Worm (Caenorhabditis elegans) whole organism, L1 larva: ENCODE results near the gene K08E7.8.
A peak's percentile ranks its signal among the peaks of the same experiment; 100 is the strongest.

Experiments
- F16B12.6 ChIP-seq: fragments of 150-350 bp; optimal IDR thresholded peaks from 2 replicates; lab custom pipeline; 2014; ENCODE audit warnings: missing biosample characterization, missing genetic modification characterization
- Y116A8C.19 ChIP-seq: sonication (generic microtip); optimal IDR thresholded peaks from 2 replicates; lab custom pipeline; 2016; ENCODE audit warnings: missing compliant biosample characterization, missing genetic modification characterization, borderline replicate concordance
- aly-2 ChIP-seq: fragments of 150-350 bp; optimal IDR thresholded peaks from 2 replicates; lab custom pipeline; 2014; ENCODE audit warnings: missing biosample characterization, missing genetic modification characterization
- blmp-1 ChIP-seq: fragments of 150-350 bp; optimal IDR thresholded peaks from 2 replicates; lab custom pipeline; 2014; ENCODE audit warnings: missing biosample characterization, missing genetic modification characterization
- dpl-1 ChIP-seq, 3 experiments: fragments of 150-350 bp in 2 of 3; sonication (generic microtip) in 1 of 3; optimal IDR thresholded peaks; 2 replicates each; lab custom pipeline; 2014 to 2017; ENCODE audit warnings: missing biosample characterization in 3 of 3, missing genetic modification characterization in 3 of 3, missing genetic modification reagents in 3 of 3
- dsc-1 ChIP-seq: sonication (generic microtip); optimal IDR thresholded peaks from 2 replicates; lab custom pipeline; 2016; ENCODE audit warnings: mild to moderate bottlenecking, missing genetic modification characterization, missing compliant biosample characterization
- efl-1 ChIP-seq, 4 experiments: fragments of 150-350 bp; optimal IDR thresholded peaks in 3 of 4; peaks in 1 of 4; 1 replicate in 1 of 4; 2 replicates in 3 of 4; lab custom pipeline; 2014; ENCODE audit warnings: missing biosample characterization in 2 of 4, missing genetic modification characterization in 2 of 4, missing genetic modification reagents in 2 of 4
- elt-2 ChIP-seq: sonication (generic microtip); optimal IDR thresholded peaks from 2 replicates; lab custom pipeline; 2016; ENCODE audit warnings: missing genetic modification characterization, mild to moderate bottlenecking, inconsistent platforms, missing compliant biosample characterization, missing genetic modification reagents
- elt-3 ChIP-seq, 6 experiments: fragments of 150-350 bp in 1 of 6; sonication (generic microtip); optimal IDR thresholded peaks; 2 replicates each; lab custom pipeline; 2017 to 2018; ENCODE audit warnings: missing biosample characterization in 6 of 6, missing genetic modification characterization in 6 of 6, inconsistent platforms in 1 of 6
- ets-5 ChIP-seq: fragments of 200-800 bp; sonication (Bioruptor generic); IDR thresholded peaks from 2 replicates; pipeline ENCODE4 v1.3.6; 2022; ENCODE audit warnings: missing genetic modification characterization, missing compliant biosample characterization
- fkh-8 ChIP-seq: sonication (generic microtip); optimal IDR thresholded peaks from 2 replicates; lab custom pipeline; 2016; ENCODE audit warnings: mild to moderate bottlenecking, missing genetic modification characterization, missing compliant biosample characterization
- fos-1 ChIP-seq: fragments of 150-350 bp; optimal IDR thresholded peaks from 2 replicates; lab custom pipeline; 2014; ENCODE audit warnings: missing biosample characterization, missing genetic modification characterization
- hpl-2 ChIP-seq: fragments of 150-350 bp; optimal IDR thresholded peaks from 2 replicates; lab custom pipeline; 2014; ENCODE audit warnings: missing biosample characterization, missing genetic modification reagents, missing genetic modification characterization
- irx-1 ChIP-seq: sonication (generic microtip); optimal IDR thresholded peaks from 2 replicates; lab custom pipeline; 2016; ENCODE audit warnings: missing genetic modification characterization, missing compliant biosample characterization
- isw-1 ChIP-seq: fragments of 200-800 bp; sonication (Bioruptor generic); IDR thresholded peaks from 2 replicates; pipeline ENCODE4 v1.3.6; 2022; ENCODE audit warnings: missing genetic modification characterization, missing compliant biosample characterization
- jun-1 ChIP-seq: fragments of 150-350 bp; optimal IDR thresholded peaks from 2 replicates; lab custom pipeline; 2014; ENCODE audit warnings: missing biosample characterization, missing genetic modification reagents, missing genetic modification characterization
- lin-14 ChIP-seq: fragments of 200-800 bp; sonication (Bioruptor generic); optimal IDR thresholded peaks from 2 replicates; lab custom pipeline; 2018; ENCODE audit warnings: mild to moderate bottlenecking, missing genetic modification characterization, moderate library complexity, missing compliant biosample characterization
- lin-15B ChIP-seq: fragments of 150-350 bp; sonication (generic microtip); optimal IDR thresholded peaks from 3 replicates; lab custom pipeline; 2014; ENCODE audit warnings: missing biosample characterization, missing genetic modification characterization
- lin-35 ChIP-seq, 2 experiments: fragments of 150-350 bp; optimal IDR thresholded peaks; 2 replicates each; lab custom pipeline; 2014; ENCODE audit warnings: missing biosample characterization in 2 of 2, missing genetic modification characterization in 2 of 2, missing genetic modification reagents in 2 of 2
- mab-9 ChIP-seq: fragments of 200-800 bp; sonication (Bioruptor generic); IDR thresholded peaks from 2 replicates; pipeline ENCODE4 v1.3.6; 2022; ENCODE audit warnings: missing genetic modification reagents, missing genetic modification characterization, missing compliant biosample characterization
- mdl-1 ChIP-seq, 2 experiments: fragments of 150-350 bp; optimal IDR thresholded peaks; 2 replicates each; lab custom pipeline; 2014 to 2017; ENCODE audit warnings: missing biosample characterization in 2 of 2, missing genetic modification characterization in 2 of 2, inconsistent platforms in 1 of 2
- mef-2 ChIP-seq: fragments of 150-350 bp; optimal IDR thresholded peaks from 2 replicates; lab custom pipeline; 2014; ENCODE audit warnings: missing biosample characterization, missing genetic modification characterization
- nhr-11 ChIP-seq: fragments of 150-350 bp; optimal IDR thresholded peaks from 2 replicates; lab custom pipeline; 2014; ENCODE audit warnings: missing biosample characterization, missing genetic modification characterization
- nhr-19 ChIP-seq: fragments of 200-800 bp; sonication (Bioruptor generic); conservative IDR thresholded peaks from 2 replicates; pipeline ENCODE4 v1.3.6; 2022; ENCODE audit warnings: missing genetic modification characterization, missing compliant biosample characterization
- nhr-20 ChIP-seq: sonication (generic microtip); optimal IDR thresholded peaks from 2 replicates; lab custom pipeline; 2016; ENCODE audit warnings: mild to moderate bottlenecking, missing genetic modification characterization, missing compliant biosample characterization
- nhr-28 ChIP-seq: fragments of 150-350 bp; optimal IDR thresholded peaks from 2 replicates; lab custom pipeline; 2014; ENCODE audit warnings: missing biosample characterization, missing genetic modification characterization
- nhr-47 ChIP-seq: sonication (generic microtip); optimal IDR thresholded peaks from 2 replicates; lab custom pipeline; 2016; ENCODE audit warnings: mild to moderate bottlenecking, missing genetic modification characterization, moderate library complexity, missing compliant biosample characterization
- nhr-76 ChIP-seq: sonication (generic microtip); optimal IDR thresholded peaks from 2 replicates; lab custom pipeline; 2017; ENCODE audit warnings: missing biosample characterization, missing genetic modification characterization
- nhr-85 ChIP-seq: sonication (generic microtip); peaks from one replicate; lab custom pipeline; 2016; ENCODE audit warnings: missing genetic modification characterization, inconsistent platforms, missing compliant biosample characterization
- nhr-90 ChIP-seq: sonication (generic microtip); optimal IDR thresholded peaks from 2 replicates; lab custom pipeline; 2016; ENCODE audit warnings: mild to moderate bottlenecking, missing genetic modification characterization, missing compliant biosample characterization; ENCODE audit not compliant: poor library complexity
- pax-3 ChIP-seq: fragments of 200-800 bp; sonication (Bioruptor generic); optimal IDR thresholded peaks from 2 replicates; lab custom pipeline; 2018; ENCODE audit warnings: mild to moderate bottlenecking, missing genetic modification characterization, moderate library complexity, missing compliant biosample characterization
- pqm-1 ChIP-seq: sonication (generic microtip); optimal IDR thresholded peaks from 3 replicates; lab custom pipeline; 2017; ENCODE audit warnings: missing biosample characterization, missing genetic modification characterization
- rnt-1 ChIP-seq: sonication (generic microtip); optimal IDR thresholded peaks from 2 replicates; lab custom pipeline; 2016; ENCODE audit warnings: mild to moderate bottlenecking, missing genetic modification characterization, moderate library complexity, missing compliant biosample characterization
- sox-4 ChIP-seq: sonication (generic microtip); optimal IDR thresholded peaks from 2 replicates; lab custom pipeline; 2016; ENCODE audit warnings: missing genetic modification characterization, missing compliant biosample characterization
- sup-37 ChIP-seq: fragments of 200-800 bp; sonication (Bioruptor generic); optimal IDR thresholded peaks from 2 replicates; lab custom pipeline; 2018; ENCODE audit warnings: mild to moderate bottlenecking, missing genetic modification characterization, missing compliant biosample characterization
- swsn-7 ChIP-seq: sonication (generic microtip); optimal IDR thresholded peaks from 2 replicates; lab custom pipeline; 2016; ENCODE audit warnings: missing genetic modification characterization, missing compliant biosample characterization
- tbx-2 ChIP-seq: sonication (generic microtip); optimal IDR thresholded peaks from 2 replicates; lab custom pipeline; 2016; ENCODE audit warnings: missing genetic modification characterization, missing compliant biosample characterization
- unc-30 ChIP-seq: sonication (generic microtip); optimal IDR thresholded peaks from 2 replicates; lab custom pipeline; 2017; ENCODE audit warnings: missing biosample characterization, missing genetic modification characterization
- unc-62 ChIP-seq: fragments of 150-350 bp; optimal IDR thresholded peaks from 2 replicates; lab custom pipeline; 2014; ENCODE audit warnings: missing biosample characterization, missing genetic modification reagents, missing genetic modification characterization
- unc-98 ChIP-seq: fragments of 200-800 bp; sonication (Bioruptor generic); IDR thresholded peaks from 2 replicates; pipeline ENCODE4 v1.3.6; 2022; ENCODE audit warnings: missing genetic modification characterization, missing compliant biosample characterization
- xbp-1 ChIP-seq: sonication (generic microtip); optimal IDR thresholded peaks from 2 replicates; lab custom pipeline; 2016; ENCODE audit warnings: missing genetic modification characterization, missing compliant biosample characterization
- zag-1 ChIP-seq: fragments of 150-350 bp; optimal IDR thresholded peaks from 2 replicates; lab custom pipeline; 2014; ENCODE audit warnings: missing biosample characterization, missing genetic modification characterization
- zip-4 ChIP-seq: fragments of 200-800 bp; sonication (Bioruptor generic); optimal IDR thresholded peaks from 2 replicates; lab custom pipeline; 2018; ENCODE audit warnings: mild to moderate bottlenecking, missing genetic modification characterization, moderate library complexity, missing compliant biosample characterization
- ztf-4 ChIP-seq: fragments of 150-350 bp; optimal IDR thresholded peaks from 2 replicates; lab custom pipeline; 2014; ENCODE audit warnings: missing biosample characterization, missing genetic modification characterization

K08E7.8 gene

ce11 chrIV:12605401-12605800 is 19.5 kb upstream of the K08E7.8 start, which contains the start of gene Y55D9A.2 (continued):
- TF ChIP-seq mdl-1 (tag; optimal IDR thresholded peaks at IDR 0.05; lab: Kevin White, UChicago) (no peak), nhr-19 (GFP tag; lab: Robert Waterston, UW) (no peak; the same call in 1 of the 2 replicates), swsn-7 (tag; lab: Kevin White, UChicago) (peak; percentile 34), Y116A8C.19 (tag; lab: Kevin White, UChicago) (no peak), elt-3 (tag; optimal IDR thresholded peaks at IDR 0.05; lab: Kevin White, UChicago) (no peak), tbx-2 (tag; lab: Kevin White, UChicago) (peak; percentile 45), mab-9 (GFP tag; lab: Robert Waterston, UW) (no peak), unc-30 (tag; lab: Kevin White, UChicago) (no peak), fos-1 (no peak), jun-1 (no peak), zag-1 (tag; lab: Kevin White, UChicago) (no peak)

- TF ChIP-seq irx-1 (tag; lab: Kevin White, UChicago) (no peak), pqm-1 (peak; percentile 10), nhr-90 (tag; lab: Kevin White, UChicago) (no peak), elt-2 (peak; percentile 55), nhr-20 (tag; lab: Kevin White, UChicago) (peak; percentile 7), lin-35 (GFP tag; optimal IDR thresholded peaks at IDR 0.05; lab: Kevin White, UChicago) (peak in 1 of 2 experiments; percentile 24)
These were observed 15.1 kb upstream of the K08E7.8 start for ce11 chrIV:12600941-12601340.

DNA sequence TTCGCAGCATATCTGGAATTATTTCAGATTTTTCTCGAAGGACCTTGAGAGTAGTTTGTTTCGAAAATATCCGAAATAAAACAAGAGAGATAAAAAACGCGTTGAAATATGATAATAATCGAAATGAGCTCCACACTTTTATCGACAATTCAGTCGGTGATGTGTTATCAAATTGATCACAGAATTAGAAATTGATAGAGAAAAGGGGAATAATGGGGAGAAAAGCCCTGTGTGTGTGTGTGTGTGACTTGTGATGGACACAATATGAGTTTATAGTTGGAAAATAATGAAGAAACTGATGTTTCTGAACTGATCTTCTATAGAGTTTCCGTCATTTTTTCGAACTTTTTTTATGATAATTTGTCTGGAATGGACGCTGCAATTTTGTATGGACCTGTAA is 13.3 kb upstream of the K08E7.8 start, which contains the start of gene pgp-1:
pgp-1 (minus strand) TSS at position 12 of the 400 bp plus-strand sequence.
- TF ChIP-seq nhr-20 (tag; lab: Kevin White, UChicago) (peak; percentile 20), nhr-28 (no peak), lin-35 (GFP tag; optimal IDR thresholded peaks at IDR 0.05; lab: Kevin White, UChicago) (peak in 1 of 2 experiments; percentile 27), lin-14 (peak; percentile 13), pqm-1 (peak; percentile 88), elt-2 (peak; percentile 90)

ce11 chrIV:12596960-12597359 is 11.1 kb upstream of the K08E7.8 start:
- TF ChIP-seq nhr-11 (no peak), F16B12.6 (no peak), pax-3 (tag; lab: Kevin White, UChicago) (no peak), elt-3 (tag; optimal IDR thresholded peaks at IDR 0.05; lab: Kevin White, UChicago) (no peak), rnt-1 (tag; lab: Kevin White, UChicago) (no peak), irx-1 (tag; lab: Kevin White, UChicago) (no peak), hpl-2 (GFP tag; lab: Kevin White, UChicago) (no peak), aly-2 (tag; lab: Kevin White, UChicago) (no peak), xbp-1 (tag; lab: Kevin White, UChicago) (no peak), nhr-76 (tag; lab: Kevin White, UChicago) (no peak), efl-1 (optimal IDR thresholded peaks at IDR 0.05; lab: Kevin White, UChicago) (no peak), efl-1 (GFP tag; optimal IDR thresholded peaks at IDR 0.05 in 1 of 2; lab: Kevin White, UChicago) (no peak), dpl-1 (GFP tag; optimal IDR thresholded peaks at IDR 0.05; lab: Kevin White, UChicago) (no peak), nhr-47 (tag; lab: Kevin White, UChicago) (no peak), nhr-20 (tag; lab: Kevin White, UChicago) (no peak), lin-14 (no peak), ztf-4 (tag; lab: Kevin White, UChicago) (no peak), nhr-90 (tag; lab: Kevin White, UChicago) (no peak), blmp-1 (no peak), sox-4 (no peak), lin-15B (no peak)

DNA sequence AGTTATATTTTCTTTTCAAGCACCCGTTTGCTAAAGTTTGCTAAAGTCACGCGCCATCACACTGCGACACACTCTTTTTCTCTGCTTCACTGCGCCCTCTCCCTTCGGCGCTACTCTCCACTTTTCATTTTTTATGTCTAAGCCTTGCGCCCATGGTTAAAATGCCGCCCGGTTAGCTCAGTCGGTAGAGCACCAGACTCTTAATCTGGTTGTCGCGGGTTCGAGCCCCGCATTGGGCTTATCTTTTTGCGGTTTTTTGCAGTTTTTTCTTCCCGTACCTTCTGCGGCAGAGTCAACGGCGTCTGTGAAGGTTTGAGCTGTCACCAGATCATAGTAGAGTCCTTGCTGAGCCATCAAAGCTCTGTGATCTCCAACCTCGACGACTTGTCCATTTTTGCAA is 8.7 kb upstream of the K08E7.8 start:
- peak; percentile 86 for TF ChIP-seq nhr-20 (tag; lab: Kevin White, UChicago)
- peak; percentile 70 for TF ChIP-seq xbp-1 (tag; lab: Kevin White, UChicago)
- TF ChIP-seq rnt-1 (tag; lab: Kevin White, UChicago) = peak; percentile 93
- TF ChIP-seq F16B12.6 = peak; percentile 41
- TF ChIP-seq fkh-8 (tag; lab: Kevin White, UChicago) = peak; percentile 80
- TF ChIP-seq mab-9 (GFP tag; lab: Robert Waterston, UW) = 0 out of 2 replicates have a peak, but pooled peaks have one; percentile 17
- peak; percentile 61 for TF ChIP-seq fos-1
- peak; percentile 73 for TF ChIP-seq dsc-1 (tag; lab: Kevin White, UChicago)
- peak; percentile 74 for TF ChIP-seq isw-1 (GFP tag; lab: Robert Waterston, UW)
- peak; percentile 23 for TF ChIP-seq sup-37 (GFP tag; lab: Kevin White, UChicago)
- TF ChIP-seq nhr-76 (tag; lab: Kevin White, UChicago) = no peak
- peak; percentile 70 for TF ChIP-seq nhr-90 (tag; lab: Kevin White, UChicago)
- peak; percentile 70 for TF ChIP-seq unc-98 (GFP tag; lab: Robert Waterston, UW)
- TF ChIP-seq nhr-85 (tag; lab: Kevin White, UChicago) = no peak
- TF ChIP-seq unc-62 (GFP tag; lab: Kevin White, UChicago) = no peak
- no peak for TF ChIP-seq ets-5
- peak; percentile 52 for TF ChIP-seq mef-2
- peak; percentile 13 for TF ChIP-seq zip-4
